Fruit fly (Drosophila melanogaster): ENCODE data around the gene grk.

Gene grk

dm6 chr2L:8463144-8464106 is 30.0 kb upstream of the grk start, which contains the start of gene Agpat2 (continued):
- peak; percentile 88 for TF ChIP-seq CG31441 (GFP tag; IDR thresholded peaks at IDR 0.05)
- TF ChIP-seq trh (GFP tag; optimal IDR thresholded peaks at IDR 0.05), result peak; percentile 45
- TF ChIP-seq Hr51 (GFP tag; optimal IDR thresholded peaks at IDR 0.05), result peak; percentile 66 to 89
- peak; percentile 86 for TF ChIP-seq gsb-n (tag; optimal IDR thresholded peaks at IDR 0.05)
- peak; percentile 87 for TF ChIP-seq ci (GFP tag; IDR thresholded peaks at IDR 0.05)
- TF ChIP-seq CG7928 (GFP tag; optimal IDR thresholded peaks at IDR 0.05), result peak; percentile 44
- TF ChIP-seq repo (GFP tag; optimal IDR thresholded peaks at IDR 0.05), result peak; percentile 59
- no peak for TF ChIP-seq Trl (optimal IDR thresholded peaks at IDR 0.05)
- TF ChIP-seq Trl (GFP tag; optimal IDR thresholded peaks at IDR 0.05), result peak; percentile 78
- peak; percentile 82 for TF ChIP-seq slbo (GFP tag; IDR thresholded peaks at IDR 0.05)
- 0 out of 2 replicates have a peak, but pooled peaks have one; percentile 53 for TF ChIP-seq CG5953 (GFP tag; IDR thresholded peaks at IDR 0.05)
- peak; percentile 77 for TF ChIP-seq CG32532 (GFP tag; IDR thresholded peaks at IDR 0.05)
- TF ChIP-seq ato (GFP tag; IDR thresholded peaks at IDR 0.05; ENCODE audit: partially characterized antibody), result no peak
- peak; percentile 69 for TF ChIP-seq CG2202 (tag; optimal IDR thresholded peaks at IDR 0.05)
- peak; percentile 77 for TF ChIP-seq crol (GFP tag; IDR thresholded peaks at IDR 0.05)
- no peak for TF ChIP-seq luna (GFP tag; optimal IDR thresholded peaks at IDR 0.05)
- TF ChIP-seq Dfd (GFP tag; optimal IDR thresholded peaks at IDR 0.05), result no peak
- peak; percentile 77 for TF ChIP-seq CG17568 (GFP tag; optimal IDR thresholded peaks at IDR 0.05)
- TF ChIP-seq HHEX (GFP tag; optimal IDR thresholded peaks at IDR 0.05), result peak; percentile 83
- peak; percentile 85 for TF ChIP-seq CG18476 (GFP tag; optimal IDR thresholded peaks at IDR 0.05)
- TF ChIP-seq Ets65A (GFP tag), result peak; percentile 96
- peak; percentile 20 for TF ChIP-seq stwl (tag; optimal IDR thresholded peaks at IDR 0.05)
- peak; percentile 8; the same call in 1 of the 2 replicates for TF ChIP-seq CG8765 (GFP tag; IDR thresholded peaks at IDR 0.05)
- TF ChIP-seq CG4404 (GFP tag; IDR thresholded peaks at IDR 0.05), result peak; percentile 58
- TF ChIP-seq Rfx (GFP tag; IDR thresholded peaks at IDR 0.05), result peak; percentile 72
- no peak for TF ChIP-seq CG7963 (GFP tag; IDR thresholded peaks at IDR 0.05; ENCODE audit: partially characterized antibody)
- peak; percentile 70 for TF ChIP-seq CG8359 (GFP tag; optimal IDR thresholded peaks at IDR 0.05; ENCODE audit: borderline replicate concordance)
- TF ChIP-seq corto (GFP tag; optimal IDR thresholded peaks at IDR 0.05), result peak; percentile 64
- peak; percentile 79 for TF ChIP-seq NfI (GFP tag; optimal IDR thresholded peaks at IDR 0.05)
- peak; percentile 28 for TF ChIP-seq CG6765 (GFP tag; optimal IDR thresholded peaks at IDR 0.05)
- TF ChIP-seq CG3847 (GFP tag; IDR thresholded peaks at IDR 0.05), result peak; percentile 65
- TF ChIP-seq ssp (GFP tag; IDR thresholded peaks at IDR 0.05), result peak; percentile 66
- peak; percentile 74 for TF ChIP-seq sens-2 (GFP tag; IDR thresholded peaks at IDR 0.05)
- TF ChIP-seq CG3838 (GFP tag; optimal IDR thresholded peaks at IDR 0.05), result peak; percentile 55
- TF ChIP-seq CG8478 (optimal IDR thresholded peaks at IDR 0.05), result no peak
- peak; percentile 58 for TF ChIP-seq NK7.1 (GFP tag; optimal IDR thresholded peaks at IDR 0.05)
- peak; percentile 69 for TF ChIP-seq CG16815 (GFP tag; optimal IDR thresholded peaks at IDR 0.05)
- peak; percentile 88 for TF ChIP-seq CG2712 (tag; optimal IDR thresholded peaks at IDR 0.05)
- peak; percentile 32 for TF ChIP-seq pb (GFP tag; optimal IDR thresholded peaks at IDR 0.05)
- TF ChIP-seq Hmr (GFP tag; optimal IDR thresholded peaks at IDR 0.05), result peak; percentile 87
- peak; percentile 65 for TF ChIP-seq CG18764 (GFP tag; optimal IDR thresholded peaks at IDR 0.05)
- peak; percentile 80 for TF ChIP-seq tgo (GFP tag; IDR thresholded peaks at IDR 0.05)
- no peak for TF ChIP-seq BEAF-32 (GFP tag; optimal IDR thresholded peaks at IDR 0.05)
- TF ChIP-seq Side (GFP tag; optimal IDR thresholded peaks at IDR 0.05), result peak; percentile 81
- peak; percentile 79 for TF ChIP-seq Max (GFP tag; optimal IDR thresholded peaks at IDR 0.05)
- TF ChIP-seq ro (GFP tag; IDR thresholded peaks at IDR 0.05), result 0 out of 2 replicates have a peak, but pooled peaks have one; percentile 20
- TF ChIP-seq E2f2 (GFP tag; IDR thresholded peaks at IDR 0.05), result peak; percentile 31; the same call in 1 of the 2 replicates
- no peak for TF ChIP-seq CG14965 (GFP tag; optimal IDR thresholded peaks at IDR 0.05; ENCODE audit: borderline replicate concordance)
- peak; percentile 86 for TF ChIP-seq oc (tag; optimal IDR thresholded peaks at IDR 0.05)

Data from whole organism, embryonic.